Worm (Caenorhabditis elegans) whole organism, L3 larva: Measurements from ENCODE around the gene pezo-1.

ENCODE experiments used
- ama-1 ChIP-seq: fragments of 150-350 bp; optimal IDR thresholded peaks from 2 replicates; lab custom pipeline; 2018
- ceh-28 ChIP-seq: fragments of 150-350 bp; optimal IDR thresholded peaks from 2 replicates; lab custom pipeline; 2014; ENCODE audit warnings: missing biosample characterization, missing genetic modification reagents, missing genetic modification characterization
- jun-1 ChIP-seq: fragments of 150-350 bp; optimal IDR thresholded peaks from 2 replicates; lab custom pipeline; 2014; ENCODE audit warnings: missing biosample characterization, missing genetic modification reagents, missing genetic modification characterization
- lin-39 ChIP-seq: fragments of 150-350 bp; optimal IDR thresholded peaks from 2 replicates; lab custom pipeline; 2018; ENCODE audit warnings: missing biosample characterization, missing genetic modification reagents, missing genetic modification characterization
- mdl-1 ChIP-seq: fragments of 150-350 bp; optimal IDR thresholded peaks from 2 replicates; lab custom pipeline; 2014; ENCODE audit warnings: missing biosample characterization, missing genetic modification characterization
- mml-1 ChIP-seq: fragments of 150-350 bp; sonication (generic microtip); optimal IDR thresholded peaks from 3 replicates; lab custom pipeline; 2014; ENCODE audit warnings: missing biosample characterization, missing genetic modification characterization
- nhr-11 ChIP-seq: fragments of 150-350 bp; optimal IDR thresholded peaks from 2 replicates; lab custom pipeline; 2014; ENCODE audit warnings: missing biosample characterization, missing genetic modification characterization
- nhr-12 ChIP-seq: fragments of 150-350 bp; optimal IDR thresholded peaks from 2 replicates; lab custom pipeline; 2014; ENCODE audit warnings: missing biosample characterization, missing genetic modification characterization
- nhr-23 ChIP-seq: fragments of 150-350 bp; optimal IDR thresholded peaks from 2 replicates; lab custom pipeline; 2014; ENCODE audit warnings: missing biosample characterization, missing genetic modification reagents, missing genetic modification characterization
- nhr-76 ChIP-seq: fragments of 150-350 bp; sonication (generic microtip); optimal IDR thresholded peaks from 5 replicates; lab custom pipeline; 2014; ENCODE audit warnings: missing biosample characterization, missing genetic modification characterization
- sea-2 ChIP-seq: fragments of 150-350 bp; sonication (generic microtip); optimal IDR thresholded peaks from 4 replicates; lab custom pipeline; 2014; ENCODE audit warnings: missing biosample characterization, missing genetic modification reagents, missing genetic modification characterization
- ztf-11 ChIP-seq: fragments of 150-350 bp; optimal IDR thresholded peaks from 2 replicates; lab custom pipeline; 2014; ENCODE audit warnings: missing biosample characterization, missing genetic modification characterization

- TF ChIP-seq sea-2 (no peak), lin-39 (tag; lab: Kevin White, UChicago) (no peak), nhr-23 (no peak), jun-1 (tag; lab: Kevin White, UChicago) (no peak), mdl-1 (tag; lab: Kevin White, UChicago) (no peak), mml-1 (tag; lab: Kevin White, UChicago) (no peak), ceh-28 (tag; lab: Kevin White, UChicago) (no peak), nhr-76 (tag; lab: Kevin White, UChicago) (no peak), ztf-11 (no peak), ama-1 (no peak), nhr-11 (tag; lab: Kevin White, UChicago) (no peak), nhr-12 (tag; lab: Kevin White, UChicago) (no peak)
Observed at ce11 chrIV:9304617-9305016, 61.7 kb downstream of the pezo-1 start, which contains the start of gene F49C12.5.
